Fruit fly (Drosophila melanogaster): ENCODE measurements around the gene Phyhd1.

Gene Phyhd1

dm6 chr3R:10669950-10670349 lies 10.8 kb downstream of the Phyhd1 start:
- no peak for TF ChIP-seq pan (optimal IDR thresholded peaks at IDR 0.05)
- TF ChIP-seq psq (optimal IDR thresholded peaks at IDR 0.05): no peak
- TF ChIP-seq EcR (GFP tag; optimal IDR thresholded peaks at IDR 0.05): no peak
- TF ChIP-seq usp (GFP tag; optimal IDR thresholded peaks at IDR 0.05): no peak
- TF ChIP-seq CG8478 (optimal IDR thresholded peaks at IDR 0.05): no peak
- TF ChIP-seq Dll (optimal IDR thresholded peaks at IDR 0.05): no peak

- no peak for TF ChIP-seq EcR (GFP tag; optimal IDR thresholded peaks at IDR 0.05)
- TF ChIP-seq pan (optimal IDR thresholded peaks at IDR 0.05): no peak
- no peak for TF ChIP-seq usp (GFP tag; optimal IDR thresholded peaks at IDR 0.05)
- no peak for TF ChIP-seq CG8478 (optimal IDR thresholded peaks at IDR 0.05)
- TF ChIP-seq Dll (optimal IDR thresholded peaks at IDR 0.05): no peak
These were observed 12.8 kb downstream of the Phyhd1 start for dm6 chr3R:10667964-10668363.

- TF ChIP-seq pan (optimal IDR thresholded peaks at IDR 0.05) (no peak), CG8478 (optimal IDR thresholded peaks at IDR 0.05) (peak; percentile 39)
These were observed 15.8 kb downstream of the Phyhd1 start for dm6 chr3R:10664942-10665341.

- TF ChIP-seq psq (optimal IDR thresholded peaks at IDR 0.05) (no peak), CG8478 (optimal IDR thresholded peaks at IDR 0.05) (no peak), pan (optimal IDR thresholded peaks at IDR 0.05) (no peak), Dll (optimal IDR thresholded peaks at IDR 0.05) (no peak), EcR (GFP tag; optimal IDR thresholded peaks at IDR 0.05) (no peak), usp (GFP tag; optimal IDR thresholded peaks at IDR 0.05) (no peak)
These were observed 19.6 kb downstream of the Phyhd1 start for dm6 chr3R:10661098-10661497.

dm6 chr3R:10659563-10659962 lies 21.2 kb downstream of the Phyhd1 start:
- TF ChIP-seq pan (optimal IDR thresholded peaks at IDR 0.05): no peak

dm6 chr3R:10658783-10659182 lies 21.9 kb downstream of the Phyhd1 start:
- TF ChIP-seq pan (optimal IDR thresholded peaks at IDR 0.05) (no peak), CG8478 (optimal IDR thresholded peaks at IDR 0.05) (no peak), Dll (optimal IDR thresholded peaks at IDR 0.05) (no peak), psq (optimal IDR thresholded peaks at IDR 0.05) (no peak), EcR (GFP tag; optimal IDR thresholded peaks at IDR 0.05) (no peak), usp (GFP tag; optimal IDR thresholded peaks at IDR 0.05) (no peak)

- no peak for TF ChIP-seq Dll (optimal IDR thresholded peaks at IDR 0.05)
- TF ChIP-seq usp (GFP tag; optimal IDR thresholded peaks at IDR 0.05): no peak
- no peak for TF ChIP-seq CG8478 (optimal IDR thresholded peaks at IDR 0.05)
- TF ChIP-seq EcR (GFP tag; optimal IDR thresholded peaks at IDR 0.05): no peak
- no peak for TF ChIP-seq pan (optimal IDR thresholded peaks at IDR 0.05)
- no peak for TF ChIP-seq psq (optimal IDR thresholded peaks at IDR 0.05)
These were observed 24.1 kb downstream of the Phyhd1 start for dm6 chr3R:10656578-10656977.

- no peak for TF ChIP-seq CG8478 (optimal IDR thresholded peaks at IDR 0.05)
- TF ChIP-seq Dll (optimal IDR thresholded peaks at IDR 0.05): no peak
- no peak for TF ChIP-seq psq (optimal IDR thresholded peaks at IDR 0.05)
- no peak for TF ChIP-seq EcR (GFP tag; optimal IDR thresholded peaks at IDR 0.05)
- TF ChIP-seq pan (optimal IDR thresholded peaks at IDR 0.05): no peak
- TF ChIP-seq usp (GFP tag; optimal IDR thresholded peaks at IDR 0.05): no peak
These were observed 24.8 kb downstream of the Phyhd1 start for dm6 chr3R:10655968-10656367.

- TF ChIP-seq Dll (optimal IDR thresholded peaks at IDR 0.05): no peak
- TF ChIP-seq EcR (GFP tag; optimal IDR thresholded peaks at IDR 0.05): no peak
- no peak for TF ChIP-seq usp (GFP tag; optimal IDR thresholded peaks at IDR 0.05)
- no peak for TF ChIP-seq CG8478 (optimal IDR thresholded peaks at IDR 0.05)
- no peak for TF ChIP-seq psq (optimal IDR thresholded peaks at IDR 0.05)
- no peak for TF ChIP-seq pan (optimal IDR thresholded peaks at IDR 0.05)
These were observed 26.1 kb downstream of the Phyhd1 start for dm6 chr3R:10654642-10655041.

- TF ChIP-seq usp (GFP tag; optimal IDR thresholded peaks at IDR 0.05) (no peak), Dll (optimal IDR thresholded peaks at IDR 0.05) (no peak), CG8478 (optimal IDR thresholded peaks at IDR 0.05) (no peak), pan (optimal IDR thresholded peaks at IDR 0.05) (no peak)
These were observed 29.9 kb downstream of the Phyhd1 start for dm6 chr3R:10650641-10651318.

- TF ChIP-seq psq (optimal IDR thresholded peaks at IDR 0.05) (no peak), EcR (GFP tag; optimal IDR thresholded peaks at IDR 0.05) (no peak), Dll (optimal IDR thresholded peaks at IDR 0.05) (no peak), usp (GFP tag; optimal IDR thresholded peaks at IDR 0.05) (no peak), pan (optimal IDR thresholded peaks at IDR 0.05) (no peak), CG8478 (optimal IDR thresholded peaks at IDR 0.05) (no peak)
These were observed 32.1 kb downstream of the Phyhd1 start for dm6 chr3R:10648556-10649181.

- no peak for TF ChIP-seq pan (optimal IDR thresholded peaks at IDR 0.05)
- no peak for TF ChIP-seq EcR (GFP tag; optimal IDR thresholded peaks at IDR 0.05)
- TF ChIP-seq usp (GFP tag; optimal IDR thresholded peaks at IDR 0.05): no peak
- no peak for TF ChIP-seq psq (optimal IDR thresholded peaks at IDR 0.05)
- no peak for TF ChIP-seq Dll (optimal IDR thresholded peaks at IDR 0.05)
- no peak for TF ChIP-seq CG8478 (optimal IDR thresholded peaks at IDR 0.05)
These were observed 33.6 kb downstream of the Phyhd1 start for dm6 chr3R:10647171-10647570.

dm6 chr3R:10645508-10645907 lies 35.2 kb downstream of the Phyhd1 start:
- TF ChIP-seq usp (GFP tag; optimal IDR thresholded peaks at IDR 0.05) (no peak), Dll (optimal IDR thresholded peaks at IDR 0.05) (no peak), EcR (GFP tag; optimal IDR thresholded peaks at IDR 0.05) (no peak), psq (optimal IDR thresholded peaks at IDR 0.05) (no peak), pan (optimal IDR thresholded peaks at IDR 0.05) (no peak), CG8478 (optimal IDR thresholded peaks at IDR 0.05) (no peak)

All from whole organism.